Fruit fly (Drosophila melanogaster) whole organism, embryonic: ENCODE data around the gene SrpRbeta.
A peak's percentile ranks its signal among the peaks of the same experiment; 100 is the strongest.

Experiments
- CG10366 ChIP-seq: fragments of 200-800 bp; sonication (Bioruptor generic); IDR thresholded peaks from 2 replicates; pipeline ENCODE4 v1.3.6; 2022; ENCODE audit warnings: missing biosample characterization, missing genetic modification characterization
- CG13775 ChIP-seq: fragments of 200-800 bp; sonication (Bioruptor generic); optimal IDR thresholded peaks from 3 replicates; lab custom pipeline; 2017; ENCODE audit warnings: missing biosample characterization, mild to moderate bottlenecking, missing genetic modification characterization
- CG13894 ChIP-seq: fragments of 200-800 bp; sonication (Bioruptor generic); optimal IDR thresholded peaks from 3 replicates; lab custom pipeline; 2018; ENCODE audit warnings: missing biosample characterization, mild to moderate bottlenecking, missing genetic modification characterization, moderate library complexity
- CG14441 ChIP-seq: fragments of 200-800 bp; sonication (Bioruptor generic); IDR thresholded peaks from 2 replicates; pipeline ENCODE4 v1.3.6; 2022; ENCODE audit warnings: missing biosample characterization, missing genetic modification characterization
- CG17186 ChIP-seq: fragments of 200-800 bp; sonication (Bioruptor generic); optimal IDR thresholded peaks from 3 replicates; lab custom pipeline; 2017; ENCODE audit warnings: missing biosample characterization, missing genetic modification reagents, missing genetic modification characterization
- CG17568 ChIP-seq: fragments of 200-800 bp; sonication (Bioruptor generic); optimal IDR thresholded peaks from 2 replicates; lab custom pipeline; 2018; ENCODE audit warnings: missing biosample characterization, mild to moderate bottlenecking, missing genetic modification characterization, moderate library complexity
- CG17829 ChIP-seq: fragments of 200-800 bp; optimal IDR thresholded peaks from 2 replicates; lab custom pipeline; 2019; ENCODE audit warnings: missing biosample characterization, mild to moderate bottlenecking, missing genetic modification characterization, moderate library complexity
- CG18764 ChIP-seq: fragments of 200-800 bp; sonication (Bioruptor generic); optimal IDR thresholded peaks from 3 replicates; lab custom pipeline; 2016; ENCODE audit warnings: missing biosample characterization, missing genetic modification characterization
- CG2116 ChIP-seq: fragments of 200-800 bp; sonication (Bioruptor generic); optimal IDR thresholded peaks from 3 replicates; lab custom pipeline; 2018; ENCODE audit warnings: missing biosample characterization, mild to moderate bottlenecking, missing genetic modification characterization
- CG30431 ChIP-seq: fragments of 200-800 bp; sonication (Bioruptor generic); optimal IDR thresholded peaks from 2 replicates; lab custom pipeline; 2017; ENCODE audit warnings: missing biosample characterization, missing genetic modification characterization
- CG32772 ChIP-seq: fragments of 200-800 bp; sonication (Bioruptor generic); IDR thresholded peaks from 2 replicates; pipeline ENCODE4 v1.3.6; 2022; ENCODE audit warnings: missing biosample characterization, missing genetic modification characterization
- CG33213 ChIP-seq: fragments of 200-800 bp; sonication (Bioruptor generic); optimal IDR thresholded peaks from 3 replicates; lab custom pipeline; 2016; ENCODE audit warnings: missing biosample characterization, missing genetic modification characterization
- CG3407 ChIP-seq: fragments of 200-800 bp; sonication (Bioruptor generic); optimal IDR thresholded peaks from 2 replicates; lab custom pipeline; 2018; ENCODE audit warnings: missing biosample characterization, mild to moderate bottlenecking, missing genetic modification characterization
- CG3847 ChIP-seq: fragments of 200-800 bp; sonication (Bioruptor generic); IDR thresholded peaks from 2 replicates; pipeline ENCODE4 v1.3.6; 2022; ENCODE audit warnings: missing biosample characterization, missing genetic modification characterization
- CG4404 ChIP-seq: fragments of 200-800 bp; sonication (Bioruptor generic); IDR thresholded peaks from 2 replicates; pipeline ENCODE4 v1.3.6; 2022; ENCODE audit warnings: missing biosample characterization, missing genetic modification characterization
- CG7839 ChIP-seq: fragments of 200-800 bp; sonication (Bioruptor generic); optimal IDR thresholded peaks from 3 replicates; lab custom pipeline; 2018; ENCODE audit warnings: missing biosample characterization, mild to moderate bottlenecking, missing genetic modification characterization, moderate library complexity
- CG8924 ChIP-seq: fragments of 200-800 bp; optimal IDR thresholded peaks from 3 replicates; lab custom pipeline; 2019; ENCODE audit warnings: missing biosample characterization, mild to moderate bottlenecking, missing genetic modification characterization, moderate library complexity
- CG9797 ChIP-seq: fragments of 200-800 bp; sonication (Bioruptor generic); optimal IDR thresholded peaks from 3 replicates; lab custom pipeline; 2018; ENCODE audit warnings: missing biosample characterization, mild to moderate bottlenecking, missing genetic modification characterization
- CG9876 ChIP-seq: fragments of 200-800 bp; sonication (Bioruptor generic); optimal IDR thresholded peaks from 2 replicates; lab custom pipeline; 2016; ENCODE audit warnings: missing biosample characterization, missing genetic modification characterization
- CoRest ChIP-seq: fragments of 200-800 bp; sonication (Bioruptor generic); optimal IDR thresholded peaks from 3 replicates; lab custom pipeline; 2018; ENCODE audit warnings: missing biosample characterization, mild to moderate bottlenecking, missing genetic modification characterization, moderate library complexity
- E2f1 ChIP-seq: fragments of 200-800 bp; sonication (Bioruptor generic); IDR thresholded peaks from 2 replicates; pipeline ENCODE4 v1.3.6; 2022; ENCODE audit warnings: missing biosample characterization, missing genetic modification characterization
- Ets97D ChIP-seq: fragments of 200-800 bp; sonication (Bioruptor generic); optimal IDR thresholded peaks from 3 replicates; lab custom pipeline; 2016; ENCODE audit warnings: missing biosample characterization, missing genetic modification characterization
- Fer1 ChIP-seq: fragments of 200-800 bp; sonication (Bioruptor generic); optimal IDR thresholded peaks from 2 replicates; lab custom pipeline; 2017; ENCODE audit warnings: missing biosample characterization, mild to moderate bottlenecking, missing genetic modification characterization
- Gsc ChIP-seq: fragments of 200-800 bp; sonication (Bioruptor generic); IDR thresholded peaks from 2 replicates; pipeline ENCODE4 v1.3.6; 2022; ENCODE audit warnings: missing biosample characterization, missing genetic modification characterization
- Jarid2 ChIP-seq: fragments of 200-800 bp; sonication (Bioruptor generic); optimal IDR thresholded peaks from 3 replicates; lab custom pipeline; 2017; ENCODE audit warnings: mild to moderate bottlenecking, missing biosample characterization, missing genetic modification reagents, missing genetic modification characterization
- Lim3 ChIP-seq: fragments of 200-800 bp; sonication (Bioruptor generic); IDR thresholded peaks from 2 replicates; pipeline ENCODE4 v1.3.6; 2022; ENCODE audit warnings: missing biosample characterization, missing genetic modification characterization
- Med ChIP-seq: fragments of 200-800 bp; sonication (Bioruptor generic); peaks from one replicate; lab custom pipeline; 2016; ENCODE audit warnings: missing biosample characterization, missing genetic modification characterization, mild to moderate bottlenecking, inconsistent platforms, moderate library complexity
- Mrtf ChIP-seq: fragments of 200-800 bp; sonication (Bioruptor generic); IDR thresholded peaks from 3 replicates; pipeline ENCODE4 v1.3.6; 2022; ENCODE audit warnings: missing biosample characterization, missing genetic modification characterization
- Side ChIP-seq: fragments of 200-800 bp; sonication (Bioruptor generic); optimal IDR thresholded peaks from 2 replicates; lab custom pipeline; 2016; ENCODE audit warnings: missing biosample characterization, missing genetic modification characterization
- Six4 ChIP-seq: fragments of 200-800 bp; sonication (Bioruptor generic); optimal IDR thresholded peaks from 2 replicates; lab custom pipeline; 2016; ENCODE audit warnings: missing biosample characterization, missing genetic modification characterization
- Xbp1 ChIP-seq: fragments of 200-800 bp; sonication (Bioruptor generic); optimal IDR thresholded peaks from 3 replicates; lab custom pipeline; 2016; ENCODE audit warnings: missing biosample characterization, mild to moderate bottlenecking, missing genetic modification characterization
- abd-A ChIP-seq: fragments of 200-800 bp; sonication (Bioruptor generic); optimal IDR thresholded peaks from 3 replicates; lab custom pipeline; 2019; ENCODE audit warnings: missing biosample characterization, mild to moderate bottlenecking, missing genetic modification characterization, moderate library complexity
- bcd ChIP-seq: fragments of 200-800 bp; sonication (Bioruptor generic); optimal IDR thresholded peaks from 2 replicates; lab custom pipeline; 2017; ENCODE audit warnings: missing biosample characterization, mild to moderate bottlenecking, missing genetic modification characterization
- dpn ChIP-seq, 2 experiments: fragments of 200-800 bp; sonication (Bioruptor generic); optimal IDR thresholded peaks; 3 replicates each; lab custom pipeline; 2016; ENCODE audit warnings: missing biosample characterization in 2 of 2, missing genetic modification characterization in 2 of 2
- dysf ChIP-seq: fragments of 200-800 bp; sonication (Bioruptor generic); IDR thresholded peaks from 3 replicates; pipeline ENCODE4 v1.3.6; 2022; ENCODE audit warnings: missing biosample characterization, missing genetic modification characterization
- fd102C ChIP-seq: fragments of 200-800 bp; sonication (Bioruptor generic); optimal IDR thresholded peaks from 2 replicates; lab custom pipeline; 2018; ENCODE audit warnings: missing biosample characterization, mild to moderate bottlenecking, missing genetic modification characterization, moderate library complexity
- gem ChIP-seq: fragments of 200-800 bp; sonication (Bioruptor generic); optimal IDR thresholded peaks from 2 replicates; lab custom pipeline; 2019; ENCODE audit warnings: missing biosample characterization, mild to moderate bottlenecking, missing genetic modification characterization, moderate library complexity
- jumu ChIP-seq: fragments of 200-800 bp; sonication (Bioruptor generic); optimal IDR thresholded peaks from 3 replicates; lab custom pipeline; 2016; ENCODE audit warnings: missing biosample characterization, missing genetic modification characterization
- kni ChIP-seq: fragments of 200-800 bp; sonication (Bioruptor generic); optimal IDR thresholded peaks from 3 replicates; lab custom pipeline; 2017; ENCODE audit warnings: mild to moderate bottlenecking, missing biosample characterization, missing genetic modification reagents, missing genetic modification characterization
- knrl ChIP-seq: fragments of 200-800 bp; sonication (Bioruptor generic); IDR thresholded peaks from 3 replicates; pipeline ENCODE4 v1.3.6; 2022; ENCODE audit warnings: missing biosample characterization, missing genetic modification characterization; ENCODE audit not compliant: partially characterized antibody
- lbe ChIP-seq: fragments of 200-800 bp; sonication (Bioruptor generic); optimal IDR thresholded peaks from 2 replicates; lab custom pipeline; 2016; ENCODE audit warnings: missing biosample characterization, mild to moderate bottlenecking, missing genetic modification characterization
- mam ChIP-seq: fragments of 200-800 bp; sonication (Bioruptor generic); optimal IDR thresholded peaks from 3 replicates; lab custom pipeline; 2016; ENCODE audit warnings: missing biosample characterization, missing genetic modification characterization
- onecut ChIP-seq: fragments of 200-800 bp; sonication (Bioruptor generic); IDR thresholded peaks from 2 replicates; pipeline ENCODE4 v1.3.6; 2022; ENCODE audit warnings: missing biosample characterization, missing genetic modification characterization
- pnt ChIP-seq: fragments of 200-800 bp; sonication (Bioruptor generic); optimal IDR thresholded peaks from 3 replicates; lab custom pipeline; 2016; ENCODE audit warnings: missing biosample characterization, missing genetic modification characterization
- slbo ChIP-seq: fragments of 200-800 bp; sonication (Bioruptor generic); IDR thresholded peaks from 2 replicates; pipeline ENCODE4 v1.3.6; 2022; ENCODE audit warnings: missing biosample characterization, missing genetic modification characterization
- sug ChIP-seq: fragments of 200-800 bp; optimal IDR thresholded peaks from 2 replicates; lab custom pipeline; 2019; ENCODE audit warnings: missing biosample characterization, mild to moderate bottlenecking, missing genetic modification characterization, moderate library complexity
- tap ChIP-seq: fragments of 200-800 bp; optimal IDR thresholded peaks from 3 replicates; lab custom pipeline; 2019; ENCODE audit warnings: missing biosample characterization, mild to moderate bottlenecking, missing genetic modification characterization, moderate library complexity
- vfl ChIP-seq: fragments of 200-800 bp; sonication (Bioruptor generic); optimal IDR thresholded peaks from 2 replicates; lab custom pipeline; 2016; ENCODE audit warnings: missing biosample characterization, missing genetic modification characterization

SrpRbeta gene

DNA sequence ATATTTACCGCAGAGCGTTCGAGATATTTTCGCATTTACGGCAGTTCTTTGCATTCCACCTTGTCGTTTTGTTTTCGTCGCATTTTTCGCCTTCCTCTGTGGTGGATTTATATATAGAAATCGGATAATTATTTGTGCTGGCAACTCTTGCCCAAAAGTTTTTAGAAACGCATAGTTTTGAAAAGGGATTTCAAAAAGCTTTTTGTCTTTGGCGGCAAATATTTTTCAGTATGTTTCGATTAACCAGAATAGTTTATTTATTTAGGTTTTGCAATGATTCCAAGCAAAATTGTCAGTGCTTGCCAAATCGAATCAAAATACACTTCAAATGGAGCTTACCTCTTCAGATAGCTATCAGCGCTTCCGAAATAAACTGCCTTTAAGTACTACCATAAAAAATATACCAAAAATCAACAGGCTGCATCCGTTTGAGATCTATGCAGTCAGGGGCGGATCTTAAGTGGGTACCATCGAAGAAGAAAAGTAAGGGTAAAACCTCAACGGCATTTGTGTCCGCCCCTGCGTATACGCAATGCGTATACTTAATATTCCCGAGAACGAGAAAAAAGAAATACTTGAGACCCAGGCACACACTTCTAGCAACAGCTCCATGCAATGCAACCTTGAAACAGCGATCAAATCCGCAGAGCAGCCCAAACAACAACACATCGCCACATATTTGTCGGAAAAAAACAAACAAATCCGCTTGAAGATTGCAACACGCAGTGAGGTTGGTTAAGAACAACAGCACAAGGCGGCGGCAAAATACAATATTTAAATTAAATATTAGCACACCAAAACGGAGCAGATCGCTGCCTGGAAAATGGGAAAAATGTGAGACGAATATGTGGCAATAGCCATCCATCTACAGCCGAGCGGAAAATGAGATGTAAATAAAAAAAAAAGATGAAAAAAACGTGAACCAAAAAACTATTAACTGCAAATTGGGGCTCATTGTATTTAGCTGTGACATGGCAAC lies 29.9 kb upstream of the SrpRbeta start, which contains the start of gene CG13306 (continued):
- TF ChIP-seq dysf (peak; percentile 40; the same call in 1 of the 3 replicates), Gsc (GFP tag; lab: Robert Waterston, UW) (no peak), Six4 (GFP tag; lab: Kevin White, UChicago) (no peak), Jarid2 (GFP tag; lab: Kevin White, UChicago) (no peak), CG3407 (GFP tag; lab: Kevin White, UChicago) (no peak), bcd (GFP tag; lab: Kevin White, UChicago) (no peak), sug (no peak), Fer1 (GFP tag; lab: Kevin White, UChicago) (no peak), abd-A (tag; lab: Kevin White, UChicago) (peak; percentile 5), CG33213 (no peak), CG7839 (peak; percentile 25), kni (GFP tag; lab: Kevin White, UChicago) (no peak), CG9797 (no peak), vfl (no peak), Side (GFP tag; lab: Kevin White, UChicago) (no peak)
- TF ChIP-seq, all 482 proteins: peak for 48

DNA sequence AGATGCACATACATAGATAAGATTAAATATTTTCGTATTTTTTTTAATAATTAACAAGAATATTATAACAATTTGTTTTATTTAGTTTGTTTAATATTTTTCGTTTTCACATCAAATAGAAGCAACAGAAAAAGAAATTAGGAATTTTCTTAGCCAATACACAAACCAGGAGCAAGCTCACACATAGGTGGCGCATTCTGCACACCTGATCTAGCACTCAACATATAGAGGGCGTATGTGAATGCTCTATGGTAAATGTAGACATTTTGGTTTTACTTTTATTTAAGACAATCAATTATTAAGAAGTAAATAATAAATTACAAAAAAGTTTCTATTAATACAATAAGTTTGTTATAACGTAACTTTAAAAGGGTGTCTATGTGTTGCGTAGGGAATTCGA lies 28.8 kb upstream of the SrpRbeta start:
- no peak for TF ChIP-seq lbe (GFP tag; lab: Kevin White, UChicago)
- no peak for TF ChIP-seq CG17568 (GFP tag; lab: Kevin White, UChicago)
- TF ChIP-seq CG9876 (GFP tag; lab: Kevin White, UChicago): peak; percentile 12
- peak; percentile 19 for TF ChIP-seq gem (tag; lab: Kevin White, UChicago)
- peak; percentile 54 for TF ChIP-seq CG10366
- peak; percentile 25 for TF ChIP-seq bcd (GFP tag; lab: Kevin White, UChicago)
- TF ChIP-seq slbo: peak; percentile 80
- TF ChIP-seq Med (GFP tag; lab: Kevin White, UChicago): peak; percentile 80
- peak; percentile 53 for TF ChIP-seq CG3847 (GFP tag; lab: Robert Waterston, UW)
- TF ChIP-seq pnt: peak; percentile 19
- TF ChIP-seq mam (GFP tag; lab: Kevin White, UChicago): peak; percentile 15
- no peak for TF ChIP-seq CG2116 (GFP tag; lab: Kevin White, UChicago)
- peak; percentile 23 for TF ChIP-seq CoRest (tag; lab: Kevin White, UChicago)
- no peak for TF ChIP-seq CG17186 (GFP tag; lab: Kevin White, UChicago)
- peak; percentile 51; the same call in 1 of the 3 replicates for TF ChIP-seq knrl (GFP tag; lab: Robert Waterston, UW)
- no peak for TF ChIP-seq fd102C
- peak; percentile 17 for TF ChIP-seq CG30431 (GFP tag; lab: Kevin White, UChicago)
- TF ChIP-seq CG13775 (GFP tag; lab: Kevin White, UChicago): no peak
- no peak for TF ChIP-seq tap (tag; lab: Kevin White, UChicago)
- TF ChIP-seq CG13894 (tag; lab: Kevin White, UChicago): no peak
- TF ChIP-seq E2f1: 0 out of 2 replicates have a peak, but pooled peaks have one; percentile 11
- peak; percentile 45 for TF ChIP-seq CG14441
- TF ChIP-seq onecut (GFP tag; lab: Robert Waterston, UW): peak; percentile 18; the same call in 1 of the 2 replicates
- peak; percentile 48; the same call in 1 of the 2 replicates for TF ChIP-seq CG32772 (GFP tag; lab: Robert Waterston, UW)
- peak; percentile 8 for TF ChIP-seq CG18764
- no peak for TF ChIP-seq CG8924
- peak; percentile 43; the same call in 2 of the 3 replicates for TF ChIP-seq Mrtf (GFP tag; lab: Robert Waterston, UW)
- TF ChIP-seq dpn (GFP tag; optimal IDR thresholded peaks at IDR 0.05; lab: Kevin White, UChicago): peak; percentile 5 to 42
- no peak for TF ChIP-seq jumu (GFP tag; lab: Kevin White, UChicago)
- no peak for TF ChIP-seq Lim3 (GFP tag; lab: Robert Waterston, UW)
- 0 out of 2 replicates have a peak, but pooled peaks have one; percentile 12 for TF ChIP-seq CG4404 (GFP tag; lab: Robert Waterston, UW)
- TF ChIP-seq Xbp1 (GFP tag; lab: Kevin White, UChicago): peak; percentile 70
- TF ChIP-seq Ets97D (GFP tag; lab: Kevin White, UChicago): peak; percentile 19
- TF ChIP-seq CG17829 (tag; lab: Kevin White, UChicago): peak; percentile 24
